Fruit fly (Drosophila melanogaster) whole organism, embryonic: ENCODE results near the gene CG34298.

ENCODE experiments used
- Abd-B ChIP-seq: fragments of 200-800 bp; sonication (Bioruptor generic); optimal IDR thresholded peaks from 2 replicates; lab custom pipeline; 2018; ENCODE audit warnings: missing biosample characterization, mild to moderate bottlenecking, missing genetic modification characterization, moderate library complexity
- Antp ChIP-seq: fragments of 200-800 bp; sonication (Bioruptor generic); optimal IDR thresholded peaks from 3 replicates; lab custom pipeline; 2016; ENCODE audit warnings: missing biosample characterization, missing genetic modification characterization
- CG10462 ChIP-seq: fragments of 200-800 bp; sonication (Bioruptor generic); optimal IDR thresholded peaks from 2 replicates; lab custom pipeline; 2016; ENCODE audit warnings: missing biosample characterization, missing genetic modification characterization
- CG10565 ChIP-seq: fragments of 200-800 bp; sonication (Bioruptor generic); optimal IDR thresholded peaks from 3 replicates; lab custom pipeline; 2016; ENCODE audit warnings: missing biosample characterization, mild to moderate bottlenecking, missing genetic modification characterization
- CG12104 ChIP-seq: fragments of 200-800 bp; sonication (Bioruptor generic); optimal IDR thresholded peaks from 3 replicates; lab custom pipeline; 2016; ENCODE audit warnings: missing biosample characterization, missing genetic modification characterization
- CG12659 ChIP-seq: fragments of 200-800 bp; sonication (Bioruptor generic); optimal IDR thresholded peaks from 3 replicates; lab custom pipeline; 2017; ENCODE audit warnings: mild to moderate bottlenecking, missing biosample characterization, missing genetic modification reagents, missing genetic modification characterization
- CG13287 ChIP-seq: fragments of 200-800 bp; sonication (Bioruptor generic); IDR thresholded peaks from 2 replicates; pipeline ENCODE4 v1.3.6; 2022; ENCODE audit warnings: missing biosample characterization, missing genetic modification characterization; ENCODE audit not compliant: partially characterized antibody
- CG13424 ChIP-seq: fragments of 200-800 bp; sonication (Bioruptor generic); optimal IDR thresholded peaks from 2 replicates; lab custom pipeline; 2019; ENCODE audit warnings: missing biosample characterization, mild to moderate bottlenecking, missing genetic modification characterization, moderate library complexity
- CG13624 ChIP-seq: fragments of 200-800 bp; sonication (Bioruptor generic); optimal IDR thresholded peaks from 2 replicates; lab custom pipeline; 2016; ENCODE audit warnings: missing biosample characterization, missing genetic modification characterization
- CG15073 ChIP-seq: fragments of 200-800 bp; sonication (Bioruptor generic); optimal IDR thresholded peaks from 2 replicates; lab custom pipeline; 2016; ENCODE audit warnings: missing biosample characterization, missing genetic modification characterization
- CG16813 ChIP-seq: fragments of 200-800 bp; sonication (Bioruptor generic); IDR thresholded peaks from 3 replicates; pipeline ENCODE4 v1.3.6; 2022; ENCODE audit warnings: missing biosample characterization, missing genetic modification characterization; ENCODE audit not compliant: partially characterized antibody
- CG17359 ChIP-seq: fragments of 200-800 bp; sonication (Bioruptor generic); optimal IDR thresholded peaks from 3 replicates; lab custom pipeline; 2018; ENCODE audit warnings: missing biosample characterization, mild to moderate bottlenecking, missing genetic modification characterization, moderate library complexity
- CG17802 ChIP-seq: fragments of 200-800 bp; sonication (Bioruptor generic); optimal IDR thresholded peaks from 2 replicates; lab custom pipeline; 2018; ENCODE audit warnings: missing biosample characterization, mild to moderate bottlenecking, missing genetic modification characterization, moderate library complexity
- CG18764 ChIP-seq: fragments of 200-800 bp; sonication (Bioruptor generic); optimal IDR thresholded peaks from 3 replicates; lab custom pipeline; 2016; ENCODE audit warnings: missing biosample characterization, missing genetic modification characterization
- CG2712 ChIP-seq: fragments of 200-800 bp; optimal IDR thresholded peaks from 3 replicates; lab custom pipeline; 2019; ENCODE audit warnings: missing biosample characterization, mild to moderate bottlenecking, missing genetic modification characterization, moderate library complexity
- CG2875 ChIP-seq: fragments of 200-800 bp; sonication (Bioruptor generic); optimal IDR thresholded peaks from 2 replicates; lab custom pipeline; 2017; ENCODE audit warnings: missing biosample characterization, mild to moderate bottlenecking, missing genetic modification characterization, missing genetic modification reagents
- CG3407 ChIP-seq: fragments of 200-800 bp; sonication (Bioruptor generic); optimal IDR thresholded peaks from 2 replicates; lab custom pipeline; 2018; ENCODE audit warnings: missing biosample characterization, mild to moderate bottlenecking, missing genetic modification characterization
- CG34224 ChIP-seq: fragments of 200-800 bp; sonication (Bioruptor generic); IDR thresholded peaks from 3 replicates; pipeline ENCODE4 v1.3.6; 2022; ENCODE audit warnings: missing biosample characterization, missing genetic modification characterization; ENCODE audit not compliant: partially characterized antibody
- CG6765 ChIP-seq: fragments of 200-800 bp; sonication (Bioruptor generic); optimal IDR thresholded peaks from 3 replicates; lab custom pipeline; 2017; ENCODE audit warnings: missing biosample characterization, mild to moderate bottlenecking, missing genetic modification characterization
- CG9932 ChIP-seq: fragments of 200-800 bp; sonication (Bioruptor generic); IDR thresholded peaks from 2 replicates; pipeline ENCODE4 v1.3.6; 2022; ENCODE audit warnings: missing biosample characterization, missing genetic modification characterization
- Dll ChIP-seq: fragments of 200-800 bp; sonication (Bioruptor generic); IDR thresholded peaks from 4 replicates; pipeline ENCODE4 v1.3.6; 2022; ENCODE audit warnings: missing biosample characterization, missing genetic modification characterization; ENCODE audit not compliant: partially characterized antibody
- Dp ChIP-seq: fragments of 200-800 bp; sonication (Bioruptor generic); optimal IDR thresholded peaks from 2 replicates; lab custom pipeline; 2018; ENCODE audit warnings: missing biosample characterization, mild to moderate bottlenecking, missing genetic modification characterization, moderate library complexity
- Dref ChIP-seq: fragments of 200-800 bp; sonication (Bioruptor generic); IDR thresholded peaks from 2 replicates; pipeline ENCODE4 v1.3.6; 2022; ENCODE audit warnings: missing biosample characterization, missing genetic modification characterization
- E2f2 ChIP-seq: fragments of 200-800 bp; sonication (Bioruptor generic); IDR thresholded peaks from 2 replicates; pipeline ENCODE4 v1.3.6; 2022; ENCODE audit warnings: missing biosample characterization, missing genetic modification characterization
- Fer1 ChIP-seq: fragments of 200-800 bp; sonication (Bioruptor generic); optimal IDR thresholded peaks from 2 replicates; lab custom pipeline; 2017; ENCODE audit warnings: missing biosample characterization, mild to moderate bottlenecking, missing genetic modification characterization
- HLH4C ChIP-seq: fragments of 200-800 bp; sonication (Bioruptor generic); IDR thresholded peaks from 3 replicates; pipeline ENCODE4 v1.3.6; 2022; ENCODE audit warnings: missing biosample characterization, missing genetic modification characterization; ENCODE audit not compliant: partially characterized antibody
- HLH54F ChIP-seq: fragments of 200-800 bp; sonication (Bioruptor generic); optimal IDR thresholded peaks from 3 replicates; lab custom pipeline; 2016; ENCODE audit warnings: missing biosample characterization, missing genetic modification characterization
- Hmr ChIP-seq: fragments of 200-800 bp; sonication (Bioruptor generic); optimal IDR thresholded peaks from 3 replicates; lab custom pipeline; 2017; ENCODE audit warnings: mild to moderate bottlenecking, missing biosample characterization, missing genetic modification reagents, missing genetic modification characterization
- Hr3 ChIP-seq: fragments of 200-800 bp; sonication (Bioruptor generic); optimal IDR thresholded peaks from 3 replicates; lab custom pipeline; 2016; ENCODE audit warnings: missing biosample characterization, missing genetic modification characterization
- MESR4 ChIP-seq: fragments of 200-800 bp; sonication (Bioruptor generic); optimal IDR thresholded peaks from 2 replicates; lab custom pipeline; 2018; ENCODE audit warnings: missing biosample characterization, mild to moderate bottlenecking, missing genetic modification characterization, moderate library complexity
- Med ChIP-seq: fragments of 200-800 bp; sonication (Bioruptor generic); peaks from one replicate; lab custom pipeline; 2016; ENCODE audit warnings: missing biosample characterization, missing genetic modification characterization, mild to moderate bottlenecking, inconsistent platforms, moderate library complexity
- Mes4 ChIP-seq: fragments of 200-800 bp; sonication (Bioruptor generic); optimal IDR thresholded peaks from 2 replicates; lab custom pipeline; 2016; ENCODE audit warnings: missing biosample characterization, missing genetic modification characterization
- NfI ChIP-seq: fragments of 200-800 bp; sonication (Bioruptor generic); optimal IDR thresholded peaks from 3 replicates; lab custom pipeline; 2018; ENCODE audit warnings: missing biosample characterization, mild to moderate bottlenecking, missing genetic modification characterization, moderate library complexity
- Pdp1 ChIP-seq, 2 experiments: fragments of 200-800 bp; sonication (Bioruptor generic); optimal IDR thresholded peaks; 3 replicates each; lab custom pipeline; 2016; ENCODE audit warnings: missing biosample characterization in 2 of 2, missing genetic modification characterization in 2 of 2, mild to moderate bottlenecking in 1 of 2, moderate library complexity in 1 of 2
- Ravus ChIP-seq: fragments of 200-800 bp; sonication (Bioruptor generic); IDR thresholded peaks from 2 replicates; pipeline ENCODE4 v1.3.6; 2022; ENCODE audit warnings: missing biosample characterization, missing genetic modification characterization
- TFAM ChIP-seq: fragments of 200-800 bp; sonication (Bioruptor generic); optimal IDR thresholded peaks from 2 replicates; lab custom pipeline; 2017; ENCODE audit warnings: missing biosample characterization, missing genetic modification characterization, inconsistent platforms
- ara ChIP-seq: fragments of 200-800 bp; sonication (Bioruptor generic); IDR thresholded peaks from 2 replicates; pipeline ENCODE4 v1.3.6; 2022; ENCODE audit warnings: missing biosample characterization, missing genetic modification characterization
- bigmax ChIP-seq: fragments of 200-800 bp; sonication (Bioruptor generic); optimal IDR thresholded peaks from 2 replicates; lab custom pipeline; 2018; ENCODE audit warnings: missing biosample characterization, mild to moderate bottlenecking, missing genetic modification characterization
- cas ChIP-seq: fragments of 200-800 bp; sonication (Bioruptor generic); IDR thresholded peaks from 2 replicates; pipeline ENCODE4 v1.3.6; 2022; ENCODE audit warnings: missing biosample characterization, missing genetic modification characterization
- cg ChIP-seq: fragments of 200-800 bp; sonication (Bioruptor generic); optimal IDR thresholded peaks from 3 replicates; lab custom pipeline; 2019; ENCODE audit warnings: missing biosample characterization, mild to moderate bottlenecking, missing genetic modification characterization, moderate library complexity
- en ChIP-seq: fragments of 200-800 bp; sonication (Bioruptor generic); optimal IDR thresholded peaks from 2 replicates; lab custom pipeline; 2016; ENCODE audit warnings: missing biosample characterization, missing genetic modification characterization
- gem ChIP-seq: fragments of 200-800 bp; sonication (Bioruptor generic); optimal IDR thresholded peaks from 2 replicates; lab custom pipeline; 2019; ENCODE audit warnings: missing biosample characterization, mild to moderate bottlenecking, missing genetic modification characterization, moderate library complexity
- h ChIP-seq: fragments of >200 bp; optimal IDR thresholded peaks from 2 replicates; lab custom pipeline; 2017
- hth ChIP-seq: fragments of >200 bp; optimal IDR thresholded peaks from 2 replicates; lab custom pipeline; 2017; ENCODE audit warnings: inconsistent platforms
- jumu ChIP-seq: fragments of 200-800 bp; sonication (Bioruptor generic); optimal IDR thresholded peaks from 3 replicates; lab custom pipeline; 2016; ENCODE audit warnings: missing biosample characterization, missing genetic modification characterization
- kni ChIP-seq: fragments of 200-800 bp; sonication (Bioruptor generic); optimal IDR thresholded peaks from 3 replicates; lab custom pipeline; 2017; ENCODE audit warnings: mild to moderate bottlenecking, missing biosample characterization, missing genetic modification reagents, missing genetic modification characterization
- mam ChIP-seq: fragments of 200-800 bp; sonication (Bioruptor generic); optimal IDR thresholded peaks from 3 replicates; lab custom pipeline; 2016; ENCODE audit warnings: missing biosample characterization, missing genetic modification characterization
- psq ChIP-seq: fragments of 200-800 bp; sonication (Bioruptor generic); optimal IDR thresholded peaks from 2 replicates; lab custom pipeline; 2017; ENCODE audit warnings: missing biosample characterization, missing genetic modification characterization
- sens ChIP-seq: fragments of 200-800 bp; sonication (Bioruptor generic); peaks from one replicate; lab custom pipeline; 2016; ENCODE audit warnings: missing biosample characterization, missing genetic modification characterization
- tap ChIP-seq: fragments of 200-800 bp; optimal IDR thresholded peaks from 3 replicates; lab custom pipeline; 2019; ENCODE audit warnings: missing biosample characterization, mild to moderate bottlenecking, missing genetic modification characterization, moderate library complexity
- unc-4 ChIP-seq: fragments of 200-800 bp; sonication (Bioruptor generic); IDR thresholded peaks from 2 replicates; pipeline ENCODE4 v1.3.6; 2022; ENCODE audit warnings: missing biosample characterization, missing genetic modification characterization; ENCODE audit not compliant: partially characterized antibody

Gene CG34298

DNA sequence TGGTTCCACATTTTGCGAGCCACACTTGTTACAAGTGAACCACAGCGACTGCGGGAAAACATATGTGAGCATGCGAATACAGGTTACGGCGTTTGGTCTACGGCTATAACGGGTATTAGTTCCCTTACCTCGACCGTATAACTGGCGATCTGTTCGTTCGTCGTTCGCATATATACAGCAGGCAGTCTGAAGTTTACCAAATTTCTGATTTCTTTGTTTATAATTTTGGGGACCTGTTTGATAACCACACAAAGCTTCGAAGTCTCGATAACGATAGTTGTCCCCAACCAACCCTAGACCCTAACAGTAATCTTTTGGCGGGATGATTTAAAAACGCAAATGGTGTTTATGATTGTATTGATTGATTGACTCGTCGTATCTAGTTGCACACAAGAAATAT is 6.5 kb upstream of the CG34298 start, which contains the start of gene Acph-1 (continued):
- TF ChIP-seq bigmax (peak; percentile 32), Dp (GFP tag; lab: Kevin White, UChicago) (peak; percentile 82), unc-4 (GFP tag; lab: Robert Waterston, UW) (peak; percentile 22; the same call in 1 of the 2 replicates), CG34224 (GFP tag; lab: Robert Waterston, UW) (0 out of 3 replicates have a peak, but pooled peaks have one; percentile 40), hth (lab: Kevin White, UChicago) (no peak), Hmr (GFP tag; lab: Kevin White, UChicago) (no peak), CG16813 (0 out of 3 replicates have a peak, but pooled peaks have one; percentile 24), Dref (GFP tag; lab: Robert Waterston, UW) (peak; percentile 69), E2f2 (GFP tag; lab: Robert Waterston, UW) (peak; percentile 86), MESR4 (GFP tag; lab: Kevin White, UChicago) (peak; percentile 62), CG9932 (no peak), Hr3 (GFP tag; lab: Kevin White, UChicago) (no peak), Pdp1 (GFP tag; optimal IDR thresholded peaks at IDR 0.05; lab: Kevin White, UChicago) (peak in 1 of 2 experiments; percentile 52), HLH4C (GFP tag; lab: Robert Waterston, UW) (peak; percentile 45; the same call in 1 of the 3 replicates), Med (GFP tag; lab: Kevin White, UChicago) (peak; percentile 62), CG12104 (GFP tag; lab: Kevin White, UChicago) (no peak), sens (GFP tag; lab: Kevin White, UChicago) (no peak), Fer1 (peak; percentile 24), CG13287 (GFP tag; lab: Robert Waterston, UW) (peak; percentile 36; the same call in 1 of the 2 replicates), NfI (GFP tag; lab: Kevin White, UChicago) (no peak), Dll (GFP tag; lab: Robert Waterston, UW) (0 out of 4 replicates have a peak, but pooled peaks have one; percentile 32), CG10565 (GFP tag; lab: Kevin White, UChicago) (no peak), TFAM (no peak), HLH54F (GFP tag; lab: Kevin White, UChicago) (no peak), CG6765 (GFP tag; lab: Kevin White, UChicago) (peak; percentile 9), psq (GFP tag; lab: Kevin White, UChicago) (no peak)

DNA sequence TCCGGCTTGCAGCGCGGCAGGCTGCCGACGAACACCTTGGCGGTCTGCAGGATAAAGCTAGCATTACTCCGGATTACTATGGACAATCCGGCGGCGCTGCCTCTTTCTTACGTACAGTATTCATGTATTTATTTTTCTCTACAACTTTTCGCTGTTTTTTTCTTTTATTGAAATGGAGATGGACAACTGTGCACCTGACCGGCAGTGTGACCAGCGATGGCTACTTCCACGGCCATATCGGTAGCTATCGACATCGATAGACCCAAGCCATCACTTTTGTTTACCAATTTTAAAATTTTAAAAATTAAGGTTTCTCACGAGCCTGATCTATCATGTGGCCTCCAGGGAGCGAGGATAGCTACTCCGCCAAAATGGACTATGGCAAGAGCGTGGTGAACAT is 4.6 kb upstream of the CG34298 start, which contains the start of the genes CG7903 and Sas-6:
TSS of gene CG7903 (minus strand) at position 197 of the 400 bp plus-strand sequence.
TSS of gene Sas-6 (plus strand) at position 323 of the 400 bp plus-strand sequence.
- TF ChIP-seq CG17359 (tag; lab: Kevin White, UChicago) (no peak), en (GFP tag; lab: Kevin White, UChicago) (no peak), CG12659 (GFP tag; lab: Kevin White, UChicago) (no peak), cas (GFP tag; lab: Robert Waterston, UW) (no peak), mam (GFP tag; lab: Kevin White, UChicago) (no peak), kni (GFP tag; lab: Kevin White, UChicago) (no peak), CG34224 (GFP tag; lab: Robert Waterston, UW) (peak; percentile 76), Mes4 (no peak), Ravus (GFP tag; lab: Robert Waterston, UW) (no peak), gem (tag; lab: Kevin White, UChicago) (no peak), CG3407 (no peak), CG17802 (tag; lab: Kevin White, UChicago) (no peak), CG18764 (GFP tag; lab: Kevin White, UChicago) (no peak), h (lab: Kevin White, UChicago) (no peak), ara (GFP tag; lab: Robert Waterston, UW) (no peak), CG2875 (GFP tag; lab: Kevin White, UChicago) (no peak), Abd-B (GFP tag; lab: Kevin White, UChicago) (no peak), cg (no peak), tap (tag; lab: Kevin White, UChicago) (no peak), Antp (no peak), jumu (GFP tag; lab: Kevin White, UChicago) (no peak), CG15073 (no peak), CG2712 (no peak), CG13624 (GFP tag; lab: Kevin White, UChicago) (no peak), CG13424 (no peak), CG10462 (GFP tag; lab: Kevin White, UChicago) (no peak)
